Worm (Caenorhabditis elegans) whole organism, early embryonic: ENCODE results near the gene Y5H2A.1.

Source experiments
- ama-1 ChIP-seq: fragments of 150-350 bp; optimal IDR thresholded peaks from 2 replicates; lab custom pipeline; 2014
- ets-7 ChIP-seq: sonication (generic microtip); optimal IDR thresholded peaks from 2 replicates; lab custom pipeline; 2016; ENCODE audit warnings: missing genotype, missing genetic modification characterization, missing compliant biosample characterization
- flt-1 ChIP-seq: fragments of 200-800 bp; sonication (Bioruptor generic); IDR thresholded peaks from 2 replicates; pipeline ENCODE4 v1.3.6; 2022; ENCODE audit warnings: missing genetic modification characterization, missing compliant biosample characterization
- hmbx-1 ChIP-seq: sonication (generic microtip); optimal IDR thresholded peaks from 2 replicates; lab custom pipeline; 2016; ENCODE audit warnings: mild to moderate bottlenecking, missing genetic modification characterization, missing compliant biosample characterization
- hmg-4 ChIP-seq: fragments of 200-800 bp; sonication (Bioruptor generic); optimal IDR thresholded peaks from 2 replicates; lab custom pipeline; 2018; ENCODE audit warnings: mild to moderate bottlenecking, missing genetic modification characterization, missing compliant biosample characterization
- hnd-1 ChIP-seq: sonication (generic microtip); optimal IDR thresholded peaks from 2 replicates; lab custom pipeline; 2016; ENCODE audit warnings: missing genetic modification characterization, missing compliant biosample characterization
- pes-1 ChIP-seq: fragments of 200-800 bp; sonication (Bioruptor generic); IDR thresholded peaks from 2 replicates; pipeline ENCODE4 v1.3.6; 2022; ENCODE audit warnings: missing genetic modification reagents, missing genetic modification characterization, missing compliant biosample characterization
- scrt-1 ChIP-seq: fragments of 200-800 bp; sonication (Bioruptor generic); IDR thresholded peaks from 2 replicates; pipeline ENCODE4 v1.3.6; 2022; ENCODE audit warnings: missing genetic modification characterization, missing compliant biosample characterization
- sea-1 ChIP-seq: fragments of 200-800 bp; sonication (Bioruptor generic); conservative IDR thresholded peaks from 2 replicates; pipeline ENCODE4 v1.3.6; 2022; ENCODE audit warnings: missing genetic modification characterization, missing compliant biosample characterization
- tbx-37 ChIP-seq: fragments of 200-800 bp; sonication (Bioruptor generic); conservative IDR thresholded peaks from 2 replicates; pipeline ENCODE4 v1.3.6; 2022; ENCODE audit warnings: missing genetic modification reagents, missing genetic modification characterization, missing compliant biosample characterization
- tra-4 ChIP-seq: sonication (generic microtip); optimal IDR thresholded peaks from 2 replicates; lab custom pipeline; 2017; ENCODE audit warnings: missing genetic modification characterization, missing compliant biosample characterization

- TF ChIP-seq ama-1 (lab: Kevin White, UChicago) (no peak), flt-1 (GFP tag; lab: Robert Waterston, UW) (no peak), pes-1 (GFP tag; lab: Robert Waterston, UW) (no peak), tra-4 (tag; lab: Kevin White, UChicago) (no peak), hmbx-1 (no peak), ets-7 (tag; lab: Kevin White, UChicago) (no peak), sea-1 (GFP tag; lab: Robert Waterston, UW) (no peak), hnd-1 (tag; lab: Kevin White, UChicago) (no peak), tbx-37 (GFP tag; lab: Robert Waterston, UW) (no peak), hmg-4 (no peak), scrt-1 (GFP tag; lab: Robert Waterston, UW) (no peak)
These were observed 20.6 kb upstream of the Y5H2A.1 start, which contains the start of gene nhr-115 for ce11 chrV:2292240-2292639.
